Worm (Caenorhabditis elegans): ENCODE data around the gene F36D3.1.

DNA sequence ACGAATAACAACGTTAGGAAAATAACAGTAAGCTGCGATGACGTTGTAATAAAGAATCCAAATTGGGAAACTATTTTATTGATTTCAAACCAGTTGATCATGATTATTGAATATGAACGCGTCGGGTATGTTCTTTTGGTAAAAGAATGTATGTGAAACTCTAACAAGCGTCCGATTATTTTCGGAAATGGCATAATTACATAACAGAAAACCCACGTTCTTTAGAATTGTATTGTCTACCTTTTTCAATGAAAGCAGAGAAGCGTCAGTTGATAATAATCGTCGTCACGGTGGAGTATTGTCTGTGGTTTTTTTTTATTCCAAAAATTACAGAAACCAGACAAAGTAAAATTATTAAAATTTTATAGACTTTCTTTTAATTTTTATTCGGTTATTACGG is 44.1 kb upstream of the F36D3.1 start, which contains the start of gene str-14:
- no peak for TF ChIP-seq ets-4 (tag; optimal IDR thresholded peaks at IDR 0.05)
- TF ChIP-seq K09A11.1 (tag; optimal IDR thresholded peaks at IDR 0.05; ENCODE audit: insufficient read depth): no peak
- no peak for TF ChIP-seq ceh-34 (tag; optimal IDR thresholded peaks at IDR 0.05)
- no peak for TF ChIP-seq hlh-8 (tag; optimal IDR thresholded peaks at IDR 0.05)
- TF ChIP-seq pha-4 (tag; optimal IDR thresholded peaks at IDR 0.05): no peak
- TF ChIP-seq fkh-10 (GFP tag; optimal IDR thresholded peaks at IDR 0.05): no peak
- TF ChIP-seq ahr-1 (tag; optimal IDR thresholded peaks at IDR 0.05): no peak
- no peak for TF ChIP-seq pha-2 (tag; optimal IDR thresholded peaks at IDR 0.05)
- no peak for TF ChIP-seq ceh-9 (tag; optimal IDR thresholded peaks at IDR 0.05)
- no peak for TF ChIP-seq F13H6.1 (tag; optimal IDR thresholded peaks at IDR 0.05)
- no peak for TF ChIP-seq dmd-4 (tag; optimal IDR thresholded peaks at IDR 0.05; ENCODE audit: borderline replicate concordance)
- TF ChIP-seq dve-1 (tag; optimal IDR thresholded peaks at IDR 0.05): no peak
- TF ChIP-seq tbx-2 (tag; optimal IDR thresholded peaks at IDR 0.05): no peak
- no peak for TF ChIP-seq ceh-24 (tag; optimal IDR thresholded peaks at IDR 0.05)

Data from whole organism, late embryonic.